Worm (Caenorhabditis elegans): Measurements from ENCODE around the gene F22E5.21.
"Not testable (repeated sequence)": the region's sequence is repeated elsewhere in the genome, so short reads cannot be mapped to it uniquely, and the experiment has no call there.

The F22E5.21 gene

ce11 chrII:2656606-2657005 lies 19.3 kb upstream of the F22E5.21 start, which contains the start of gene sri-47:
Gene sri-47 (plus strand): TSS chrII:2656906.
- no peak for TF ChIP-seq ref-1 (GFP tag; conservative IDR thresholded peaks at IDR 0.05)
- TF ChIP-seq T22C8.4 (GFP tag; IDR thresholded peaks at IDR 0.05): no peak
- TF ChIP-seq klf-2 (GFP tag; conservative IDR thresholded peaks at IDR 0.05): no peak
- no peak for TF ChIP-seq ztf-29 (GFP tag; IDR thresholded peaks at IDR 0.05)
- no peak for TF ChIP-seq cog-1 (tag; optimal IDR thresholded peaks at IDR 0.05)
- no peak for TF ChIP-seq ztf-23 (GFP tag; IDR thresholded peaks at IDR 0.05)
- no peak for TF ChIP-seq med-1 (GFP tag; optimal IDR thresholded peaks at IDR 0.05; ENCODE audit: insufficient read depth)
- no peak for TF ChIP-seq flt-1 (GFP tag; IDR thresholded peaks at IDR 0.05)
- no peak for TF ChIP-seq tab-1 (GFP tag; IDR thresholded peaks at IDR 0.05)

DNA sequence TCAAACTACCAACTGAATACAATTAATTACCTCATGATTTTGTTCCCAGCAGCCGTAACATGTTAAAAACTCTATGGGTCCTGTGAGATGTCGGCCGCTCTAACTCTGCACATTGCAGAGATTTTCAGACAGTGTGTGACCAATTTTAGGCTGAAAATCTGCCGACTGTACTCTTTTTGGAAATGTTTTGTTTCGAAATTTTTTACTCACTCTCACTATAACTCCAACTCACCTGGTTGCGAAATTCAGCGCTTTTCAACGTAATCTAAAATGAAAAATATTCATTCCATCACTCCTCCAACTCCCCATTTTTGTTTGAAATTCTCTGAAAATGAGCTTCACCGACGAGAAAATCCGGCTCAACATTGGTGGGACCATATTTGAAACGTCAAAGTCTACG lies 12.3 kb upstream of the F22E5.21 start, which contains the start of the genes F22E5.13 and F22E5.6:
Gene F22E5.13, minus strand, starts transcription at position 101 of the 400 bp plus-strand sequence.
Gene F22E5.6, plus strand, starts transcription at position 297 of the 400 bp plus-strand sequence.
- no peak for TF ChIP-seq ztf-23 (GFP tag; IDR thresholded peaks at IDR 0.05)
- TF ChIP-seq klf-2 (GFP tag; conservative IDR thresholded peaks at IDR 0.05): no peak
- no peak for TF ChIP-seq T22C8.4 (GFP tag; IDR thresholded peaks at IDR 0.05)
- no peak for TF ChIP-seq cog-1 (tag; optimal IDR thresholded peaks at IDR 0.05)
- no peak for TF ChIP-seq flt-1 (GFP tag; IDR thresholded peaks at IDR 0.05)
- TF ChIP-seq tab-1 (GFP tag; IDR thresholded peaks at IDR 0.05): no peak
- no peak for TF ChIP-seq med-1 (GFP tag; optimal IDR thresholded peaks at IDR 0.05; ENCODE audit: insufficient read depth)
- no peak for TF ChIP-seq ref-1 (GFP tag; conservative IDR thresholded peaks at IDR 0.05)
- TF ChIP-seq ztf-29 (GFP tag; IDR thresholded peaks at IDR 0.05): no peak

DNA sequence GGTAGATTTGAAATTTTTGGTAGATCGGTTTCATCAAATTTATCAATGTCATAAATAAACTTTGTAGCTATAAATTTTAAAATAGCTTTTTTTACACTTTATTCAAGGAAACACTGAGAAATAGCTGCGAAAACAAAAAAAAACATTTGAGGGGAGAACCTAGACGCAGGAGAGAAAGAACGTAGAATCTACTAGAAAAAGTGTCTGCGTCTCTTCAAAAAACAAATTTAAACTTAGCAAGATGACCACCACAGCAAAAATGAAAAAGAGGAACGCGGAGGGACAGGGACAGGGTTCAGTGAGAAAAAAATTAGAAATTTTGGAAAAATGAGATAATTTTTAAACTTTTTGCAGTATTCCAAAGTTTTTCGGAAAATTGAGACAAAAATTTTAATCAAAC lies 11.8 kb upstream of the F22E5.21 start:
- TF ChIP-seq cog-1 (tag; optimal IDR thresholded peaks at IDR 0.05): no peak
- no peak for TF ChIP-seq T22C8.4 (GFP tag; IDR thresholded peaks at IDR 0.05)
- TF ChIP-seq ref-1 (GFP tag; conservative IDR thresholded peaks at IDR 0.05): no peak
- TF ChIP-seq ztf-29 (GFP tag; IDR thresholded peaks at IDR 0.05): no peak
- no peak for TF ChIP-seq tab-1 (GFP tag; IDR thresholded peaks at IDR 0.05)
- no peak for TF ChIP-seq flt-1 (GFP tag; IDR thresholded peaks at IDR 0.05)
- no peak for TF ChIP-seq med-1 (GFP tag; optimal IDR thresholded peaks at IDR 0.05; ENCODE audit: insufficient read depth)
- TF ChIP-seq klf-2 (GFP tag; conservative IDR thresholded peaks at IDR 0.05): no peak
- no peak for TF ChIP-seq ztf-23 (GFP tag; IDR thresholded peaks at IDR 0.05)

ce11 chrII:2646756-2647155 lies 9.5 kb upstream of the F22E5.21 start, which contains the start of gene F22E5.12:
Gene F22E5.12 (minus strand): TSS chrII:2646856.
- TF ChIP-seq T22C8.4 (GFP tag; IDR thresholded peaks at IDR 0.05); klf-2 (GFP tag; conservative IDR thresholded peaks at IDR 0.05); tab-1 (GFP tag; IDR thresholded peaks at IDR 0.05): not testable (repeated sequence)

ce11 chrII:2644498-2644897 lies 7.2 kb upstream of the F22E5.21 start, which contains the start of gene F22E5.11:
Gene F22E5.11 (minus strand): TSS chrII:2644598.
- no peak for TF ChIP-seq med-1 (GFP tag; optimal IDR thresholded peaks at IDR 0.05; ENCODE audit: insufficient read depth)
- TF ChIP-seq klf-2 (GFP tag; conservative IDR thresholded peaks at IDR 0.05): no peak
- no peak for TF ChIP-seq ztf-23 (GFP tag; IDR thresholded peaks at IDR 0.05)
- no peak for TF ChIP-seq flt-1 (GFP tag; IDR thresholded peaks at IDR 0.05)
- no peak for TF ChIP-seq T22C8.4 (GFP tag; IDR thresholded peaks at IDR 0.05)
- no peak for TF ChIP-seq cog-1 (tag; optimal IDR thresholded peaks at IDR 0.05)
- no peak for TF ChIP-seq tab-1 (GFP tag; IDR thresholded peaks at IDR 0.05)
- no peak for TF ChIP-seq ref-1 (GFP tag; conservative IDR thresholded peaks at IDR 0.05)
- no peak for TF ChIP-seq ztf-29 (GFP tag; IDR thresholded peaks at IDR 0.05)

DNA sequence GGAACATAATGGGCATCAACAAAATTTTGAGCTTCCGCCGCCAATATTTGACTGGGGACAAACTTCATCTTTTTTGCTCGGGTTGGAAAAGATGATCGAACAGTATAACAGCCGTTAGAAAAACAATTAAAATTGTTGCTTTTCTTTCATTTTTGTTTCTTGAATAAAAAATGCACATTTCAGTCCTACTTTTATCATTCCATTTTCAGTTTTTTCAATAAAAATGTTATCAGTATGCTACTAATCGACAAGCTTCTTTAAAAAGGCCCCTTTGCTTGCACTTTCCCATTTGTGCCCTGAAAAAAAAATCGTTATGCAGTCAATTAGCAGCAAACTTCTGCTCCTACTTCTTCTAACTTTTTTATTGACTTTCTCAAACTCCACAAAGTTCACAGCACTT lies 4.5 kb upstream of the F22E5.21 start, which contains the start of gene F22E5.7:
Gene F22E5.7, plus strand, starts transcription at position 301 of the 400 bp plus-strand sequence.
- TF ChIP-seq med-1 (GFP tag; optimal IDR thresholded peaks at IDR 0.05; ENCODE audit: insufficient read depth) (no peak), ztf-29 (GFP tag; IDR thresholded peaks at IDR 0.05) (no peak), flt-1 (GFP tag; IDR thresholded peaks at IDR 0.05) (no peak), ref-1 (GFP tag; conservative IDR thresholded peaks at IDR 0.05) (no peak), ztf-23 (GFP tag; IDR thresholded peaks at IDR 0.05) (no peak), cog-1 (tag; optimal IDR thresholded peaks at IDR 0.05) (no peak), T22C8.4 (GFP tag; IDR thresholded peaks at IDR 0.05) (no peak), tab-1 (GFP tag; IDR thresholded peaks at IDR 0.05) (no peak), klf-2 (GFP tag; conservative IDR thresholded peaks at IDR 0.05) (no peak)

DNA sequence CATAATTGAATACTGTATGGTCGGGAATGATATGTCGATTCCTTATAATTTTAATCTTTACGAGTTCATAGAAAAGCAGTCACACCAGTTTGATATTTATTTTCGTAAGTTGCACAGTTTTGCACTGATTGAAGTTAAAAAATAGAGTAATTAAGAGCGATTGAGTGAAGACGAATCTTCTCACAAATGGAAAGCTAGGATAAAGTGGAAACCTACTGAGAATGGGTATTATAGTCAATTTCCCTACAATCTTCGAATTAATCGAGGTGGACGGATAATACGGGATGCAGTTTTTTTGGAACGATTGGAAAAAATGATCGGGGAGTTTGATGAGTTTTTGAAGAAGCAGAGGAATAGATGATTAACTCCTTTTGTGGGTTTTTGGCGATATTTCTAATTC lies 3.7 kb upstream of the F22E5.21 start, which contains the start of gene F22E5.23:
Gene F22E5.23, plus strand, starts transcription at position 301 of the 400 bp plus-strand sequence.
- TF ChIP-seq T22C8.4 (GFP tag; IDR thresholded peaks at IDR 0.05) (no peak), ztf-29 (GFP tag; IDR thresholded peaks at IDR 0.05) (no peak), ztf-23 (GFP tag; IDR thresholded peaks at IDR 0.05) (no peak)

- not testable (repeated sequence) for TF ChIP-seq ztf-23 (GFP tag; IDR thresholded peaks at IDR 0.05); ref-1 (GFP tag; conservative IDR thresholded peaks at IDR 0.05); tab-1 (GFP tag; IDR thresholded peaks at IDR 0.05)
Measured at ce11 chrII:2639401-2640088, 2.3 kb upstream of the F22E5.21 start, which contains the start of gene F22E5.8. Gene F22E5.8 (plus strand): TSS chrII:2640038.

DNA sequence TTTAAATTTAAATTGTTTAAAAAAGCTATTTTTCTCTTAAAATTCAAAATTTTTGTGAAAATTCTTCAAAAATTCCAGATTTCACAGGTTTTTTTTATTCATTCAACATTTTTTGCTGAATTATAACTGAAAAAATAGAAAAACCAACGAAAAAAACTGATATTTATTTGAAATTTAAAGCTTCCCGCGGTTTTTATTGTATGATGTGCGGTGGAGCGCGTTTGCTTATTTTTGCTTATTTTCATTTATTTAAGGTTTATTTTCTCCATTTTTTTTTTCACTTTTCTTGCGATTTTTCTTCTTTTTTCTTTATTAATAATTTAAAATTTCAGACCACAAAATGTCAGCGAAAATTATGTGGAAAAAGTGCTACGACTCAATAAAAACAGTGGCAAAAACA lies 803 bp upstream of the F22E5.21 start, which contains the start of gene F22E5.9:
Gene F22E5.9, plus strand, starts transcription at position 327 of the 400 bp plus-strand sequence.
- TF ChIP-seq ref-1 (GFP tag; conservative IDR thresholded peaks at IDR 0.05): no peak

ce11 chrII:2631169-2631568 lies 6.1 kb downstream of the F22E5.21 start, which contains the start of gene D2062.1:
Gene D2062.1 (plus strand): TSS chrII:2631469.
- TF ChIP-seq med-1 (GFP tag; optimal IDR thresholded peaks at IDR 0.05; ENCODE audit: insufficient read depth) (no peak), ref-1 (GFP tag; conservative IDR thresholded peaks at IDR 0.05) (no peak), klf-2 (GFP tag; conservative IDR thresholded peaks at IDR 0.05) (no peak), T22C8.4 (GFP tag; IDR thresholded peaks at IDR 0.05) (no peak), flt-1 (GFP tag; IDR thresholded peaks at IDR 0.05) (no peak), ztf-23 (GFP tag; IDR thresholded peaks at IDR 0.05) (no peak), cog-1 (tag; optimal IDR thresholded peaks at IDR 0.05) (no peak), ztf-29 (GFP tag; IDR thresholded peaks at IDR 0.05) (no peak), tab-1 (GFP tag; IDR thresholded peaks at IDR 0.05) (no peak)
